Worm (Caenorhabditis elegans) whole organism, L1 larva: ENCODE results near the gene rho-1.
A peak's percentile ranks its signal among the peaks of the same experiment; 100 is the strongest.

Experiments
- C04F5.9 ChIP-seq: sonication (generic microtip); optimal IDR thresholded peaks from 2 replicates; lab custom pipeline; 2016; ENCODE audit warnings: missing genetic modification characterization, missing compliant biosample characterization
- C34B4.2 ChIP-seq: sonication (generic microtip); optimal IDR thresholded peaks from 2 replicates; lab custom pipeline; 2017; ENCODE audit warnings: mild to moderate bottlenecking, missing genetic modification characterization, missing compliant biosample characterization
- Y116A8C.19 ChIP-seq: sonication (generic microtip); optimal IDR thresholded peaks from 2 replicates; lab custom pipeline; 2016; ENCODE audit warnings: missing compliant biosample characterization, missing genetic modification characterization, borderline replicate concordance
- aha-1 ChIP-seq: fragments of 150-350 bp; optimal IDR thresholded peaks from 2 replicates; lab custom pipeline; 2014; ENCODE audit warnings: missing biosample characterization, missing genetic modification characterization
- ama-1 ChIP-seq: fragments of 150-350 bp; optimal IDR thresholded peaks from 2 replicates; lab custom pipeline; 2014
- blmp-1 ChIP-seq: fragments of 150-350 bp; optimal IDR thresholded peaks from 2 replicates; lab custom pipeline; 2014; ENCODE audit warnings: missing biosample characterization, missing genetic modification characterization
- ceh-82 ChIP-seq, 3 experiments: fragments of 150-350 bp in 1 of 3; sonication (generic microtip) in 2 of 3; optimal IDR thresholded peaks; 2 replicates each; lab custom pipeline; 2014 to 2017; ENCODE audit warnings: missing biosample characterization in 3 of 3, missing genetic modification characterization in 3 of 3
- ceh-90 ChIP-seq: sonication (generic microtip); optimal IDR thresholded peaks from 2 replicates; lab custom pipeline; 2016; ENCODE audit warnings: missing genetic modification characterization, missing compliant biosample characterization
- ces-1 ChIP-seq: fragments of 150-350 bp; optimal IDR thresholded peaks from 2 replicates; lab custom pipeline; 2014; ENCODE audit warnings: missing biosample characterization, missing genetic modification reagents, missing genetic modification characterization
- dpl-1 ChIP-seq, 3 experiments: fragments of 150-350 bp in 2 of 3; sonication (generic microtip) in 1 of 3; optimal IDR thresholded peaks; 2 replicates each; lab custom pipeline; 2014 to 2017; ENCODE audit warnings: missing biosample characterization in 3 of 3, missing genetic modification characterization in 3 of 3, missing genetic modification reagents in 3 of 3
- efl-1 ChIP-seq, 4 experiments: fragments of 150-350 bp; optimal IDR thresholded peaks in 3 of 4; peaks in 1 of 4; 1 replicate in 1 of 4; 2 replicates in 3 of 4; lab custom pipeline; 2014; ENCODE audit warnings: missing biosample characterization in 2 of 4, missing genetic modification characterization in 2 of 4, missing genetic modification reagents in 2 of 4
- efl-3 ChIP-seq: fragments of 200-800 bp; sonication (Bioruptor generic); optimal IDR thresholded peaks from 2 replicates; lab custom pipeline; 2018; ENCODE audit warnings: mild to moderate bottlenecking, missing genetic modification characterization, missing compliant biosample characterization
- egl-13 ChIP-seq: sonication (generic microtip); optimal IDR thresholded peaks from 2 replicates; lab custom pipeline; 2016; ENCODE audit warnings: missing genotype, missing genetic modification reagents, missing genetic modification characterization, missing compliant biosample characterization
- egl-27 ChIP-seq, 2 experiments: fragments of 150-350 bp in 1 of 2; sonication (generic microtip); optimal IDR thresholded peaks; 3 replicates each; lab custom pipeline; 2017 to 2018; ENCODE audit warnings: missing biosample characterization in 2 of 2, missing genetic modification characterization in 2 of 2, missing genetic modification reagents in 2 of 2
- elt-2 ChIP-seq: sonication (generic microtip); optimal IDR thresholded peaks from 2 replicates; lab custom pipeline; 2016; ENCODE audit warnings: missing genetic modification characterization, mild to moderate bottlenecking, inconsistent platforms, missing compliant biosample characterization, missing genetic modification reagents
- elt-3 ChIP-seq, 6 experiments: fragments of 150-350 bp in 1 of 6; sonication (generic microtip); optimal IDR thresholded peaks; 2 replicates each; lab custom pipeline; 2017 to 2018; ENCODE audit warnings: missing biosample characterization in 6 of 6, missing genetic modification characterization in 6 of 6, inconsistent platforms in 1 of 6
- ets-5 ChIP-seq: fragments of 200-800 bp; sonication (Bioruptor generic); IDR thresholded peaks from 2 replicates; pipeline ENCODE4 v1.3.6; 2022; ENCODE audit warnings: missing genetic modification characterization, missing compliant biosample characterization
- fkh-4 ChIP-seq: sonication (generic microtip); optimal IDR thresholded peaks from 2 replicates; lab custom pipeline; 2016; ENCODE audit warnings: missing compliant biosample characterization, missing genetic modification characterization, borderline replicate concordance
- fos-1 ChIP-seq: fragments of 150-350 bp; optimal IDR thresholded peaks from 2 replicates; lab custom pipeline; 2014; ENCODE audit warnings: missing biosample characterization, missing genetic modification characterization
- hlh-17 ChIP-seq: fragments of 200-800 bp; sonication (Bioruptor generic); optimal IDR thresholded peaks from 2 replicates; lab custom pipeline; 2018; ENCODE audit warnings: missing genetic modification characterization, mild to moderate bottlenecking, missing compliant biosample characterization, moderate library complexity, borderline replicate concordance
- hlh-4 ChIP-seq: sonication (generic microtip); optimal IDR thresholded peaks from 2 replicates; lab custom pipeline; 2016; ENCODE audit warnings: mild to moderate bottlenecking, missing genetic modification characterization, missing compliant biosample characterization
- hpl-2 ChIP-seq: fragments of 150-350 bp; optimal IDR thresholded peaks from 2 replicates; lab custom pipeline; 2014; ENCODE audit warnings: missing biosample characterization, missing genetic modification reagents, missing genetic modification characterization
- lin-13 ChIP-seq: fragments of 150-350 bp; optimal IDR thresholded peaks from 2 replicates; lab custom pipeline; 2014; ENCODE audit warnings: missing biosample characterization, missing genetic modification reagents, missing genetic modification characterization
- lin-35 ChIP-seq, 2 experiments: fragments of 150-350 bp; optimal IDR thresholded peaks; 2 replicates each; lab custom pipeline; 2014; ENCODE audit warnings: missing biosample characterization in 2 of 2, missing genetic modification characterization in 2 of 2, missing genetic modification reagents in 2 of 2
- mdl-1 ChIP-seq, 2 experiments: fragments of 150-350 bp; optimal IDR thresholded peaks; 2 replicates each; lab custom pipeline; 2014 to 2017; ENCODE audit warnings: missing biosample characterization in 2 of 2, missing genetic modification characterization in 2 of 2, inconsistent platforms in 1 of 2
- mef-2 ChIP-seq: fragments of 150-350 bp; optimal IDR thresholded peaks from 2 replicates; lab custom pipeline; 2014; ENCODE audit warnings: missing biosample characterization, missing genetic modification characterization
- mep-1 ChIP-seq: fragments of 150-350 bp; optimal IDR thresholded peaks from 2 replicates; lab custom pipeline; 2014; ENCODE audit warnings: missing biosample characterization, missing genetic modification characterization
- nhr-11 ChIP-seq: fragments of 150-350 bp; optimal IDR thresholded peaks from 2 replicates; lab custom pipeline; 2014; ENCODE audit warnings: missing biosample characterization, missing genetic modification characterization
- nhr-20 ChIP-seq: sonication (generic microtip); optimal IDR thresholded peaks from 2 replicates; lab custom pipeline; 2016; ENCODE audit warnings: mild to moderate bottlenecking, missing genetic modification characterization, missing compliant biosample characterization
- nhr-71 ChIP-seq: sonication (generic microtip); optimal IDR thresholded peaks from 2 replicates; lab custom pipeline; 2016; ENCODE audit warnings: mild to moderate bottlenecking, missing genetic modification characterization, moderate library complexity, missing compliant biosample characterization
- nhr-84 ChIP-seq: sonication (generic microtip); optimal IDR thresholded peaks from 2 replicates; lab custom pipeline; 2017; ENCODE audit warnings: missing biosample characterization, missing genetic modification characterization
- nhr-85 ChIP-seq: sonication (generic microtip); peaks from one replicate; lab custom pipeline; 2016; ENCODE audit warnings: missing genetic modification characterization, inconsistent platforms, missing compliant biosample characterization
- nhr-90 ChIP-seq: sonication (generic microtip); optimal IDR thresholded peaks from 2 replicates; lab custom pipeline; 2016; ENCODE audit warnings: mild to moderate bottlenecking, missing genetic modification characterization, missing compliant biosample characterization; ENCODE audit not compliant: poor library complexity
- pag-3 ChIP-seq: sonication (generic microtip); optimal IDR thresholded peaks from 2 replicates; lab custom pipeline; 2017; ENCODE audit warnings: missing genetic modification characterization, mild to moderate bottlenecking, missing compliant biosample characterization, antibody characterized with exemption, borderline replicate concordance; ENCODE audit not compliant: insufficient read depth
- pqm-1 ChIP-seq: sonication (generic microtip); optimal IDR thresholded peaks from 3 replicates; lab custom pipeline; 2017; ENCODE audit warnings: missing biosample characterization, missing genetic modification characterization
- rnt-1 ChIP-seq: sonication (generic microtip); optimal IDR thresholded peaks from 2 replicates; lab custom pipeline; 2016; ENCODE audit warnings: mild to moderate bottlenecking, missing genetic modification characterization, moderate library complexity, missing compliant biosample characterization
- skn-1 ChIP-seq: fragments of 150-350 bp; optimal IDR thresholded peaks from 2 replicates; lab custom pipeline; 2014; ENCODE audit warnings: missing biosample characterization, missing genetic modification characterization
- snpc-4 ChIP-seq: fragments of 150-350 bp; optimal IDR thresholded peaks from 2 replicates; lab custom pipeline; 2014; ENCODE audit warnings: missing biosample characterization, missing genetic modification characterization
- snu-23 ChIP-seq: sonication (generic microtip); optimal IDR thresholded peaks from 2 replicates; lab custom pipeline; 2016; ENCODE audit warnings: missing genetic modification characterization, missing compliant biosample characterization
- sox-4 ChIP-seq: sonication (generic microtip); optimal IDR thresholded peaks from 2 replicates; lab custom pipeline; 2016; ENCODE audit warnings: missing genetic modification characterization, missing compliant biosample characterization
- sptf-1 ChIP-seq: fragments of 150-350 bp; optimal IDR thresholded peaks from 2 replicates; lab custom pipeline; 2014; ENCODE audit warnings: missing biosample characterization, missing genetic modification characterization
- tbx-2 ChIP-seq: sonication (generic microtip); optimal IDR thresholded peaks from 2 replicates; lab custom pipeline; 2016; ENCODE audit warnings: missing genetic modification characterization, missing compliant biosample characterization
- tlp-1 ChIP-seq: fragments of 150-350 bp; optimal IDR thresholded peaks from 2 replicates; lab custom pipeline; 2014; ENCODE audit warnings: missing biosample characterization, missing genetic modification characterization
- unc-130 ChIP-seq: fragments of 150-350 bp; optimal IDR thresholded peaks from 2 replicates; lab custom pipeline; 2017; ENCODE audit warnings: missing biosample characterization, missing genetic modification characterization, inconsistent platforms
- unc-62 ChIP-seq: fragments of 150-350 bp; optimal IDR thresholded peaks from 2 replicates; lab custom pipeline; 2014; ENCODE audit warnings: missing biosample characterization, missing genetic modification reagents, missing genetic modification characterization
- unc-86 ChIP-seq: sonication (generic microtip); optimal IDR thresholded peaks from 2 replicates; lab custom pipeline; 2016; ENCODE audit warnings: missing genetic modification characterization, missing compliant biosample characterization
- unc-98 ChIP-seq: fragments of 200-800 bp; sonication (Bioruptor generic); IDR thresholded peaks from 2 replicates; pipeline ENCODE4 v1.3.6; 2022; ENCODE audit warnings: missing genetic modification characterization, missing compliant biosample characterization
- xbp-1 ChIP-seq: sonication (generic microtip); optimal IDR thresholded peaks from 2 replicates; lab custom pipeline; 2016; ENCODE audit warnings: missing genetic modification characterization, missing compliant biosample characterization
- ztf-11 ChIP-seq, 2 experiments: sonication (generic microtip); optimal IDR thresholded peaks; 2 replicates each; lab custom pipeline; 2016 to 2017; ENCODE audit warnings: missing genetic modification characterization in 2 of 2, missing biosample characterization in 1 of 2, missing compliant biosample characterization in 1 of 2

Gene rho-1

ce11 chrIV:16501855-16502254, 13.0 kb upstream of the rho-1 start (continued):
- peak in 2 of 3 experiments; percentile 17 to 66 for TF ChIP-seq ceh-82 (tag; optimal IDR thresholded peaks at IDR 0.05; lab: Kevin White, UChicago)
- peak; percentile 51 for TF ChIP-seq fkh-4 (tag; lab: Kevin White, UChicago)
- no peak for TF ChIP-seq ces-1
- TF ChIP-seq unc-62 (GFP tag; lab: Kevin White, UChicago) = no peak
- TF ChIP-seq egl-27 (tag; optimal IDR thresholded peaks at IDR 0.05; lab: Kevin White, UChicago) = peak in 1 of 2 experiments; percentile 35
- TF ChIP-seq rnt-1 (tag; lab: Kevin White, UChicago) = peak; percentile 54
- no peak for TF ChIP-seq ztf-11 (tag; optimal IDR thresholded peaks at IDR 0.05; lab: Kevin White, UChicago)
- no peak for TF ChIP-seq pag-3 (tag; lab: Kevin White, UChicago)
- TF ChIP-seq tbx-2 = peak; percentile 30
- peak; percentile 61 for TF ChIP-seq snu-23
- TF ChIP-seq xbp-1 = peak; percentile 23
- no peak for TF ChIP-seq tlp-1
- peak; percentile 41 to 70 for TF ChIP-seq efl-1 (optimal IDR thresholded peaks at IDR 0.05; lab: Kevin White, UChicago)
- TF ChIP-seq efl-1 (GFP tag; optimal IDR thresholded peaks at IDR 0.05 in 1 of 2; lab: Kevin White, UChicago) = peak; percentile 8 to 86
- TF ChIP-seq nhr-20 = peak; percentile 17
- TF ChIP-seq pqm-1 (tag; lab: Kevin White, UChicago) = peak; percentile 61
- peak; percentile 21 for TF ChIP-seq unc-86 (tag; lab: Kevin White, UChicago)
- peak; percentile 70 for TF ChIP-seq blmp-1 (tag; lab: Kevin White, UChicago)
- TF ChIP-seq ceh-90 (tag; lab: Kevin White, UChicago) = no peak
- TF ChIP-seq egl-13 = no peak
- peak; percentile 8 to 62 for TF ChIP-seq lin-35 (GFP tag; optimal IDR thresholded peaks at IDR 0.05; lab: Kevin White, UChicago)
- no peak for TF ChIP-seq hpl-2 (GFP tag; lab: Kevin White, UChicago)
- TF ChIP-seq unc-130 (tag; lab: Kevin White, UChicago) = peak; percentile 20
- TF ChIP-seq C04F5.9 (tag; lab: Kevin White, UChicago) = no peak
- TF ChIP-seq elt-2 (tag; lab: Kevin White, UChicago) = peak; percentile 89
- TF ChIP-seq, all 84 proteins: peak for 28

ce11 chrIV:16498031-16498442, 9.2 kb upstream of the rho-1 start:
- TF ChIP-seq efl-3 (GFP tag; lab: Kevin White, UChicago) = no peak
- TF ChIP-seq unc-130 (tag; lab: Kevin White, UChicago) = peak; percentile 9
- no peak for TF ChIP-seq tlp-1
- no peak for TF ChIP-seq ces-1
- peak in 1 of 2 experiments; percentile 10 for TF ChIP-seq mdl-1 (tag; optimal IDR thresholded peaks at IDR 0.05; lab: Kevin White, UChicago)
- TF ChIP-seq snpc-4 (tag; lab: Kevin White, UChicago) = no peak
- no peak for TF ChIP-seq sptf-1 (tag; lab: Kevin White, UChicago)
- TF ChIP-seq nhr-85 (tag; lab: Kevin White, UChicago) = peak; percentile 78
- TF ChIP-seq hlh-4 (tag; lab: Kevin White, UChicago) = no peak
- TF ChIP-seq ets-5 = no peak
- no peak for TF ChIP-seq C04F5.9 (tag; lab: Kevin White, UChicago)
- peak; percentile 46 for TF ChIP-seq tbx-2
- no peak for TF ChIP-seq mef-2
- no peak for TF ChIP-seq Y116A8C.19
- peak; percentile 85 for TF ChIP-seq nhr-71 (tag; lab: Kevin White, UChicago)
- no peak for TF ChIP-seq sox-4
- TF ChIP-seq ceh-82 (tag; optimal IDR thresholded peaks at IDR 0.05; lab: Kevin White, UChicago) = peak in 2 of 3 experiments; percentile 5 to 68
- peak; percentile 48 to 68 for TF ChIP-seq efl-1 (optimal IDR thresholded peaks at IDR 0.05; lab: Kevin White, UChicago)
- peak in 1 of 2 experiments; percentile 2 for TF ChIP-seq efl-1 (GFP tag; optimal IDR thresholded peaks at IDR 0.05 in 1 of 2; lab: Kevin White, UChicago)
- no peak for TF ChIP-seq C34B4.2 (tag; lab: Kevin White, UChicago)
- TF ChIP-seq mep-1 (tag; lab: Kevin White, UChicago) = peak; percentile 84
- peak; percentile 45 for TF ChIP-seq lin-13 (GFP tag; lab: Kevin White, UChicago)
- TF ChIP-seq dpl-1 (GFP tag; optimal IDR thresholded peaks at IDR 0.05; lab: Kevin White, UChicago) = peak; percentile 30 to 59 (median 47)
- no peak for TF ChIP-seq unc-62 (GFP tag; lab: Kevin White, UChicago)
- no peak for TF ChIP-seq hlh-17 (GFP tag; lab: Kevin White, UChicago)
- peak; percentile 5 for TF ChIP-seq nhr-11 (tag; lab: Kevin White, UChicago)
- no peak for TF ChIP-seq nhr-84 (tag; lab: Kevin White, UChicago)
- TF ChIP-seq elt-2 (tag; lab: Kevin White, UChicago) = no peak
- no peak for TF ChIP-seq aha-1 (tag; lab: Kevin White, UChicago)
- peak; percentile 36 for TF ChIP-seq fos-1 (tag; lab: Kevin White, UChicago)
- TF ChIP-seq skn-1 (tag; lab: Kevin White, UChicago) = peak; percentile 64
- no peak for TF ChIP-seq ama-1 (lab: Kevin White, UChicago)
- TF ChIP-seq nhr-90 (tag; lab: Kevin White, UChicago) = peak; percentile 36
- peak; percentile 55 for TF ChIP-seq nhr-20
- TF ChIP-seq unc-98 (GFP tag; lab: Robert Waterston, UW) = no peak
- TF ChIP-seq elt-3 (tag; optimal IDR thresholded peaks at IDR 0.05; lab: Kevin White, UChicago) = peak in 2 of 6 experiments; percentile 6 to 13
- no peak for TF ChIP-seq unc-86 (tag; lab: Kevin White, UChicago)
- TF ChIP-seq blmp-1 (tag; lab: Kevin White, UChicago) = peak; percentile 79
